Fruit fly (Drosophila melanogaster) whole organism, embryonic: Measurements from ENCODE around the gene CG6870.

Experiments
- Adf1 ChIP-seq: fragments of 200-800 bp; sonication (Bioruptor generic); IDR thresholded peaks from 2 replicates; pipeline ENCODE4 v1.3.6; 2022; ENCODE audit warnings: missing biosample characterization, missing genetic modification characterization
- Bteb2 ChIP-seq: fragments of 200-800 bp; sonication (Bioruptor generic); optimal IDR thresholded peaks from 2 replicates; lab custom pipeline; 2016; ENCODE audit warnings: missing biosample characterization, missing genetic modification characterization
- CG18011 ChIP-seq: fragments of 200-800 bp; sonication (Bioruptor generic); optimal IDR thresholded peaks from 2 replicates; lab custom pipeline; 2017; ENCODE audit warnings: missing biosample characterization, missing genetic modification characterization, mild to moderate bottlenecking, moderate library complexity, missing genotype
- CG32532 ChIP-seq: fragments of 200-800 bp; sonication (Bioruptor generic); IDR thresholded peaks from 2 replicates; pipeline ENCODE4 v1.3.6; 2022; ENCODE audit warnings: missing biosample characterization, missing genetic modification characterization
- HmgZ ChIP-seq: fragments of 200-800 bp; sonication (Bioruptor generic); optimal IDR thresholded peaks from 2 replicates; lab custom pipeline; 2018; ENCODE audit warnings: missing biosample characterization, mild to moderate bottlenecking, missing genetic modification characterization
- nau ChIP-seq: fragments of 200-800 bp; sonication (Bioruptor generic); optimal IDR thresholded peaks from 3 replicates; lab custom pipeline; 2017; ENCODE audit warnings: missing biosample characterization, mild to moderate bottlenecking, missing genetic modification characterization, missing genetic modification reagents
- tin ChIP-seq: fragments of 200-800 bp; sonication (Bioruptor generic); optimal IDR thresholded peaks from 3 replicates; lab custom pipeline; 2016; ENCODE audit warnings: missing biosample characterization, missing genetic modification characterization

- TF ChIP-seq nau (no peak), CG32532 (GFP tag; lab: Robert Waterston, UW) (no peak), Bteb2 (no peak), tin (GFP tag; lab: Kevin White, UChicago) (no peak), Adf1 (GFP tag; lab: Robert Waterston, UW) (no peak), HmgZ (tag; lab: Kevin White, UChicago) (no peak), CG18011 (no peak)
These were observed 23.4 kb upstream of the CG6870 start for dm6 chr2L:17615471-17615870.
